Worm (Caenorhabditis elegans) whole organism, L4 larva: ENCODE measurements around the gene F26F4.2.

Experiments
- ama-1 ChIP-seq: fragments of 150-350 bp; optimal IDR thresholded peaks from 2 replicates; lab custom pipeline; 2014; ENCODE audit warnings: inconsistent platforms, mixed read lengths
- dmd-9 ChIP-seq: fragments of 200-800 bp; sonication (Bioruptor generic); IDR thresholded peaks from 2 replicates; pipeline ENCODE4 v1.3.6; 2022; ENCODE audit warnings: missing genetic modification reagents, missing genetic modification characterization, missing compliant biosample characterization
- dpl-1 ChIP-seq: fragments of 150-350 bp; optimal IDR thresholded peaks from 2 replicates; lab custom pipeline; 2014; ENCODE audit warnings: missing biosample characterization, missing genetic modification reagents, missing genetic modification characterization
- fos-1 ChIP-seq: fragments of 150-350 bp; optimal IDR thresholded peaks from 2 replicates; lab custom pipeline; 2014; ENCODE audit warnings: missing biosample characterization, missing genetic modification characterization
- mdl-1 ChIP-seq, 2 experiments: fragments of 150-350 bp in 1 of 2; sonication (generic microtip) in 1 of 2; optimal IDR thresholded peaks; 2 replicates each; lab custom pipeline; 2014 to 2017; ENCODE audit warnings: missing biosample characterization in 2 of 2, missing genetic modification characterization in 2 of 2
- snpc-4 ChIP-seq: fragments of 150-350 bp; optimal IDR thresholded peaks from 2 replicates; lab custom pipeline; 2014; ENCODE audit warnings: missing biosample characterization, missing genetic modification characterization

ce11 chrIII:4909938-4910337, 1.1 kb upstream of the F26F4.2 start, which contains the start of gene F26F4.12:
- TF ChIP-seq fos-1 (tag; lab: Kevin White, UChicago) (no peak), ama-1 (no peak), dpl-1 (GFP tag; lab: Kevin White, UChicago) (no peak), dmd-9 (no peak), snpc-4 (tag; lab: Kevin White, UChicago) (no peak), mdl-1 (tag; optimal IDR thresholded peaks at IDR 0.05; lab: Kevin White, UChicago) (no peak)
